Worm (Caenorhabditis elegans) whole organism, early embryonic: ENCODE measurements around the gene twk-7.

Experiments used
- ama-1 ChIP-seq: fragments of 150-350 bp; optimal IDR thresholded peaks from 2 replicates; lab custom pipeline; 2014
- hnd-1 ChIP-seq: sonication (generic microtip); optimal IDR thresholded peaks from 2 replicates; lab custom pipeline; 2016; ENCODE audit warnings: missing genetic modification characterization, missing compliant biosample characterization
- scrt-1 ChIP-seq: fragments of 200-800 bp; sonication (Bioruptor generic); IDR thresholded peaks from 2 replicates; pipeline ENCODE4 v1.3.6; 2022; ENCODE audit warnings: missing genetic modification characterization, missing compliant biosample characterization

- TF ChIP-seq hnd-1 (tag; lab: Kevin White, UChicago): no peak
- no peak for TF ChIP-seq scrt-1 (GFP tag; lab: Robert Waterston, UW)
- no peak for TF ChIP-seq ama-1
Measured at ce11 chrIII:8597770-8598169, 45.8 kb downstream of the twk-7 start, which contains the start of gene ztf-30.
